Worm (Caenorhabditis elegans) whole organism, early embryonic: Measurements from ENCODE around the gene Y39A1A.18.

Experiments used
- ama-1 ChIP-seq: fragments of 150-350 bp; optimal IDR thresholded peaks from 2 replicates; lab custom pipeline; 2014
- ceh-36 ChIP-seq: sonication (generic microtip); optimal IDR thresholded peaks from 2 replicates; lab custom pipeline; 2016; ENCODE audit warnings: missing genetic modification characterization, inconsistent platforms, missing compliant biosample characterization
- flt-1 ChIP-seq: fragments of 200-800 bp; sonication (Bioruptor generic); IDR thresholded peaks from 2 replicates; pipeline ENCODE4 v1.3.6; 2022; ENCODE audit warnings: missing genetic modification characterization, missing compliant biosample characterization
- scrt-1 ChIP-seq: fragments of 200-800 bp; sonication (Bioruptor generic); IDR thresholded peaks from 2 replicates; pipeline ENCODE4 v1.3.6; 2022; ENCODE audit warnings: missing genetic modification characterization, missing compliant biosample characterization
- tbx-37 ChIP-seq: fragments of 200-800 bp; sonication (Bioruptor generic); conservative IDR thresholded peaks from 2 replicates; pipeline ENCODE4 v1.3.6; 2022; ENCODE audit warnings: missing genetic modification reagents, missing genetic modification characterization, missing compliant biosample characterization

DNA sequence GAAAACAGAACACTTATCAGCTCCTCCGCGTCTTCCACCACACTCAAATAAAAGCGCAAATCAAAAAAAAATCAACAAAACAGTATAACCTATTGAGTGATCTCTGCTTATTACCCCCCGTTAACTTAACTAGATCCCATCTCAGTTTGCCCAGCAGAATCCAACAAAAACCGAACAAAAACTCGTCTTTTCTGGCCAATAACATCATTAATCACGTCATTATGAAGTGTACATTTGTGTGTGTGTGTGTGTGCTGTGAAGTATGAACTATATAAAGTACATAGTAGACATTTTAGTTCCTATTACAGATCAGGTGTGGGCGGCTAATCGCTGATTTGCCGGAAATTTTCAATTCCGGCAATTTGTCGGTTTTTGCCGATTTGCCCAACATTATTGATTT, 23.8 kb upstream of the Y39A1A.18 start:
- no peak for TF ChIP-seq ama-1
- no peak for TF ChIP-seq tbx-37 (GFP tag; lab: Robert Waterston, UW)
- no peak for TF ChIP-seq flt-1 (GFP tag; lab: Robert Waterston, UW)
- no peak for TF ChIP-seq scrt-1 (GFP tag; lab: Robert Waterston, UW)
- TF ChIP-seq ceh-36 (tag; lab: Kevin White, UChicago), result no peak
